Worm (Caenorhabditis elegans) whole organism, young adult: ENCODE measurements around the gene ppgn-1.
A peak's percentile ranks its signal among the peaks of the same experiment; 100 is the strongest.

ENCODE experiments used
- B0035.1 ChIP-seq: sonication (generic microtip); optimal IDR thresholded peaks from 2 replicates; lab custom pipeline; 2016; ENCODE audit warnings: missing genetic modification characterization, mild to moderate bottlenecking, missing compliant biosample characterization, missing genotype, missing genetic modification reagents
- C06A6.2 ChIP-seq: fragments of 200-800 bp; sonication (Bioruptor generic); conservative IDR thresholded peaks from 2 replicates; pipeline ENCODE4 v1.3.6; 2022; ENCODE audit warnings: missing genetic modification characterization, missing compliant biosample characterization
- F33H1.4 ChIP-seq: fragments of 200-800 bp; sonication (Bioruptor generic); IDR thresholded peaks from 2 replicates; pipeline ENCODE4 v1.3.6; 2022; ENCODE audit warnings: missing genetic modification reagents, missing genetic modification characterization, missing compliant biosample characterization
- F39B2.1 ChIP-seq: fragments of 200-800 bp; sonication (Bioruptor generic); IDR thresholded peaks from 2 replicates; pipeline ENCODE4 v1.3.6; 2022; ENCODE audit warnings: missing genetic modification reagents, missing genetic modification characterization, missing compliant biosample characterization
- F57A8.1 ChIP-seq: fragments of 200-800 bp; sonication (Bioruptor generic); optimal IDR thresholded peaks from 2 replicates; lab custom pipeline; 2018; ENCODE audit warnings: mild to moderate bottlenecking, missing genetic modification characterization, moderate library complexity, missing compliant biosample characterization
- ama-1 ChIP-seq, 3 experiments: fragments of 150-350 bp in 1 of 3; sonication (generic microtip) in 2 of 3; optimal IDR thresholded peaks; 2 replicates each; lab custom pipeline; 2014 to 2018; ENCODE audit warnings: missing biosample characterization in 2 of 3, missing genetic modification characterization in 2 of 3, missing genetic modification reagents in 2 of 3
- aptf-2 ChIP-seq: fragments of 200-800 bp; sonication (Bioruptor generic); conservative IDR thresholded peaks from 2 replicates; pipeline ENCODE4 v1.3.6; 2022; ENCODE audit warnings: missing genetic modification reagents, missing genetic modification characterization, missing compliant biosample characterization
- attf-3 ChIP-seq: fragments of 200-800 bp; sonication (Bioruptor generic); conservative IDR thresholded peaks from 2 replicates; pipeline ENCODE4 v1.3.6; 2022; ENCODE audit warnings: missing genetic modification reagents, missing genetic modification characterization, missing compliant biosample characterization
- bed-2 ChIP-seq: fragments of 200-800 bp; sonication (Bioruptor generic); IDR thresholded peaks from 2 replicates; pipeline ENCODE4 v1.3.6; 2022; ENCODE audit warnings: missing genetic modification reagents, missing genetic modification characterization, missing compliant biosample characterization
- cebp-1 ChIP-seq, 2 experiments: fragments of 200-800 bp in 1 of 2; sonication (Bioruptor generic) in 1 of 2; sonication (generic microtip) in 1 of 2; IDR thresholded peaks in 1 of 2; optimal IDR thresholded peaks in 1 of 2; 2 replicates each; pipeline versions ENCODE4 v1.3.6 to Lab custom; 2017 to 2022; ENCODE audit warnings: missing compliant biosample characterization in 2 of 2, missing genetic modification characterization in 2 of 2, mild to moderate bottlenecking in 1 of 2, missing genetic modification reagents in 1 of 2, moderate library complexity in 1 of 2
- ceh-91 ChIP-seq: fragments of 200-800 bp; sonication (Bioruptor generic); IDR thresholded peaks from 2 replicates; pipeline ENCODE4 v1.3.6; 2022; ENCODE audit warnings: missing genetic modification reagents, missing genetic modification characterization, missing compliant biosample characterization
- chd-7 ChIP-seq: sonication (generic microtip); optimal IDR thresholded peaks from 2 replicates; lab custom pipeline; 2016; ENCODE audit warnings: mild to moderate bottlenecking, missing genetic modification characterization, moderate library complexity, missing compliant biosample characterization
- die-1 ChIP-seq: sonication (generic microtip); optimal IDR thresholded peaks from 2 replicates; lab custom pipeline; 2016; ENCODE audit warnings: missing genotype, mild to moderate bottlenecking, missing genetic modification characterization, missing compliant biosample characterization
- dpff-1 ChIP-seq: sonication (generic microtip); optimal IDR thresholded peaks from 2 replicates; lab custom pipeline; 2017; ENCODE audit warnings: mild to moderate bottlenecking, missing genetic modification characterization, missing compliant biosample characterization
- dpl-1 ChIP-seq: fragments of 150-350 bp; optimal IDR thresholded peaks from 2 replicates; lab custom pipeline; 2014; ENCODE audit warnings: missing biosample characterization, missing genetic modification reagents, missing genetic modification characterization
- egrh-3 ChIP-seq: fragments of 200-800 bp; sonication (Bioruptor generic); IDR thresholded peaks from 2 replicates; pipeline ENCODE4 v1.3.6; 2022; ENCODE audit warnings: missing genetic modification reagents, missing genetic modification characterization, missing compliant biosample characterization
- him-1 ChIP-seq: sonication (generic microtip); optimal IDR thresholded peaks from 2 replicates; lab custom pipeline; 2016; ENCODE audit warnings: missing genotype, missing genetic modification reagents, missing genetic modification characterization, missing compliant biosample characterization
- hmg-20 ChIP-seq: fragments of 200-800 bp; sonication (Bioruptor generic); IDR thresholded peaks from 2 replicates; pipeline ENCODE4 v1.3.6; 2022; ENCODE audit warnings: missing genetic modification reagents, missing genetic modification characterization, missing compliant biosample characterization
- hsf-1 ChIP-seq: fragments of 200-800 bp; sonication (Bioruptor generic); IDR thresholded peaks from 2 replicates; pipeline ENCODE4 v1.3.6; 2022; ENCODE audit warnings: missing genetic modification reagents, missing genetic modification characterization, missing compliant biosample characterization
- madf-3 ChIP-seq: fragments of 200-800 bp; sonication (Bioruptor generic); IDR thresholded peaks from 2 replicates; pipeline ENCODE4 v1.3.6; 2022; ENCODE audit warnings: missing genetic modification reagents, missing genetic modification characterization, missing compliant biosample characterization
- mcd-1 ChIP-seq: fragments of 200-800 bp; sonication (Bioruptor generic); IDR thresholded peaks from 2 replicates; pipeline ENCODE4 v1.3.6; 2022; ENCODE audit warnings: missing genetic modification reagents, missing genetic modification characterization, missing compliant biosample characterization
- mxl-1 ChIP-seq: sonication (generic microtip); optimal IDR thresholded peaks from 2 replicates; lab custom pipeline; 2016; ENCODE audit warnings: missing genetic modification characterization, missing compliant biosample characterization
- nfya-2 ChIP-seq: fragments of 200-800 bp; sonication (Bioruptor generic); IDR thresholded peaks from 2 replicates; pipeline ENCODE4 v1.3.6; 2022; ENCODE audit warnings: missing genetic modification reagents, missing genetic modification characterization, missing compliant biosample characterization
- nhr-80 ChIP-seq: sonication (generic microtip); optimal IDR thresholded peaks from 2 replicates; lab custom pipeline; 2016; ENCODE audit warnings: missing genetic modification characterization, missing compliant biosample characterization
- pbrm-1 ChIP-seq: fragments of 200-800 bp; sonication (Bioruptor generic); IDR thresholded peaks from 2 replicates; pipeline ENCODE4 v1.3.6; 2022; ENCODE audit warnings: missing genetic modification reagents, missing genetic modification characterization, missing compliant biosample characterization
- pha-4 ChIP-seq: fragments of 150-350 bp; sonication (generic microtip); optimal IDR thresholded peaks from 2 replicates; lab custom pipeline; 2014; ENCODE audit warnings: missing biosample characterization, missing genetic modification reagents, missing genetic modification characterization
- rpc-1 ChIP-seq, 2 experiments: fragments of 150-350 bp in 1 of 2; sonication (generic microtip) in 1 of 2; optimal IDR thresholded peaks; 2 replicates each; lab custom pipeline; 2014 to 2018; ENCODE audit warnings: missing biosample characterization in 1 of 2, missing genetic modification characterization in 1 of 2, missing genetic modification reagents in 1 of 2, missing genotype in 1 of 2
- sdz-38 ChIP-seq: sonication (generic microtip); optimal IDR thresholded peaks from 2 replicates; lab custom pipeline; 2016; ENCODE audit warnings: missing genotype, missing genetic modification characterization, missing compliant biosample characterization
- sea-2 ChIP-seq: fragments of 200-800 bp; sonication (Bioruptor generic); IDR thresholded peaks from 2 replicates; pipeline ENCODE4 v1.3.6; 2022; ENCODE audit warnings: missing genetic modification characterization, missing compliant biosample characterization
- somi-1 ChIP-seq: fragments of 200-800 bp; sonication (Bioruptor generic); optimal IDR thresholded peaks from 2 replicates; lab custom pipeline; 2018; ENCODE audit warnings: mild to moderate bottlenecking, missing genetic modification characterization, missing compliant biosample characterization
- tbx-9 ChIP-seq: sonication (generic microtip); optimal IDR thresholded peaks from 2 replicates; lab custom pipeline; 2016; ENCODE audit warnings: borderline replicate concordance, missing genetic modification characterization, inconsistent platforms, missing compliant biosample characterization
- tlf-1 ChIP-seq: fragments of 200-800 bp; sonication (Bioruptor generic); optimal IDR thresholded peaks from 2 replicates; lab custom pipeline; 2018; ENCODE audit warnings: mild to moderate bottlenecking, missing genetic modification characterization, missing compliant biosample characterization
- zfh-2 ChIP-seq: fragments of 200-800 bp; sonication (Bioruptor generic); conservative IDR thresholded peaks from 2 replicates; pipeline ENCODE4 v1.3.6; 2022; ENCODE audit warnings: missing genetic modification reagents, missing genetic modification characterization, missing compliant biosample characterization
- zim-3 ChIP-seq: sonication (generic microtip); optimal IDR thresholded peaks from 2 replicates; lab custom pipeline; 2017; ENCODE audit warnings: mild to moderate bottlenecking, missing genetic modification characterization, moderate library complexity, missing compliant biosample characterization

Gene ppgn-1

ce11 chrIV:2316796-2317195 lies 31.9 kb downstream of the ppgn-1 start (continued):
- TF ChIP-seq rpc-1 (optimal IDR thresholded peaks at IDR 0.05; lab: Kevin White, UChicago) (no peak), rpc-1 (tag; optimal IDR thresholded peaks at IDR 0.05; lab: Kevin White, UChicago) (no peak), cebp-1 (GFP tag; IDR thresholded peaks at IDR 0.05; lab: Robert Waterston, UW) (no peak), cebp-1 (tag; optimal IDR thresholded peaks at IDR 0.05; lab: Kevin White, UChicago) (peak; percentile 63), mcd-1 (GFP tag; lab: Robert Waterston, UW) (peak; percentile 84), B0035.1 (no peak), sea-2 (GFP tag; lab: Robert Waterston, UW) (no peak), pha-4 (tag; lab: Kevin White, UChicago) (no peak), F33H1.4 (GFP tag; lab: Robert Waterston, UW) (0 out of 2 replicates have a peak, but pooled peaks have one; percentile 27), ama-1 (optimal IDR thresholded peaks at IDR 0.05; lab: Kevin White, UChicago) (no peak), ama-1 (GFP tag; optimal IDR thresholded peaks at IDR 0.05; lab: Kevin White, UChicago) (no peak), tbx-9 (tag; lab: Kevin White, UChicago) (no peak), somi-1 (GFP tag; lab: Kevin White, UChicago) (no peak), C06A6.2 (no peak), him-1 (tag; lab: Kevin White, UChicago) (no peak), die-1 (tag; lab: Kevin White, UChicago) (no peak), chd-7 (tag; lab: Kevin White, UChicago) (no peak), dpl-1 (GFP tag; lab: Kevin White, UChicago) (no peak), attf-3 (GFP tag; lab: Robert Waterston, UW) (peak; percentile 49; the same call in 1 of the 2 replicates), F57A8.1 (GFP tag; lab: Kevin White, UChicago) (no peak), sdz-38 (tag; lab: Kevin White, UChicago) (no peak), dpff-1 (tag; lab: Kevin White, UChicago) (no peak), zim-3 (tag; lab: Kevin White, UChicago) (no peak), bed-2 (no peak), nfya-2 (GFP tag; lab: Robert Waterston, UW) (no peak), F39B2.1 (no peak), pbrm-1 (GFP tag; lab: Robert Waterston, UW) (peak; percentile 47; the same call in 1 of the 2 replicates), hmg-20 (GFP tag; lab: Robert Waterston, UW) (no peak), nhr-80 (tag; lab: Kevin White, UChicago) (peak; percentile 95), madf-3 (no peak)

ce11 chrIV:2316273-2316672 lies 32.4 kb downstream of the ppgn-1 start, which contains the start of gene Y38F2AL.12:
Gene Y38F2AL.12, plus strand, starts transcription at chrIV:2316573.
- TF ChIP-seq tlf-1 (GFP tag; lab: Kevin White, UChicago) (no peak), aptf-2 (GFP tag; lab: Robert Waterston, UW) (no peak), ceh-91 (GFP tag; lab: Robert Waterston, UW) (no peak)

ce11 chrIV:2315545-2315995 lies 33.1 kb downstream of the ppgn-1 start, which contains the start of gene vha-3:
Gene vha-3, minus strand, starts transcription at chrIV:2315945.
- TF ChIP-seq egrh-3 (GFP tag; lab: Robert Waterston, UW) (no peak), hmg-20 (GFP tag; lab: Robert Waterston, UW) (no peak), mcd-1 (GFP tag; lab: Robert Waterston, UW) (0 out of 2 replicates have a peak, but pooled peaks have one; percentile 36), mxl-1 (no peak), F39B2.1 (no peak), pbrm-1 (GFP tag; lab: Robert Waterston, UW) (0 out of 2 replicates have a peak, but pooled peaks have one; percentile 5), zfh-2 (GFP tag; lab: Robert Waterston, UW) (peak; percentile 66), hsf-1 (GFP tag; lab: Robert Waterston, UW) (0 out of 2 replicates have a peak, but pooled peaks have one; percentile 6)
